Fruit fly (Drosophila melanogaster): Measurements from ENCODE around the gene mdu.

The mdu gene

dm6 chrX:12480282-12480681 lies 16.7 kb upstream of the mdu start:
- TF ChIP-seq toe (GFP tag; optimal IDR thresholded peaks at IDR 0.05) (no peak), kay (GFP tag; ENCODE audit: borderline replicate concordance) (no peak), pad (GFP tag; optimal IDR thresholded peaks at IDR 0.05) (no peak), Hr96 (GFP tag; optimal IDR thresholded peaks at IDR 0.05) (no peak), CG1620 (GFP tag; optimal IDR thresholded peaks at IDR 0.05) (no peak), bab1 (GFP tag; optimal IDR thresholded peaks at IDR 0.05) (no peak), Mnt (GFP tag; optimal IDR thresholded peaks at IDR 0.05) (no peak), CG5204 (GFP tag; optimal IDR thresholded peaks at IDR 0.05) (no peak), Clk (GFP tag; optimal IDR thresholded peaks at IDR 0.05) (no peak), Crg-1 (GFP tag; optimal IDR thresholded peaks at IDR 0.05) (no peak), CG12768 (GFP tag; optimal IDR thresholded peaks at IDR 0.05) (no peak), cnc (optimal IDR thresholded peaks at IDR 0.05) (no peak), CG7045 (GFP tag; optimal IDR thresholded peaks at IDR 0.05) (no peak)

- TF ChIP-seq toe (GFP tag; optimal IDR thresholded peaks at IDR 0.05) = no peak
- no peak for TF ChIP-seq Hr96 (GFP tag; optimal IDR thresholded peaks at IDR 0.05)
- TF ChIP-seq cnc (optimal IDR thresholded peaks at IDR 0.05) = no peak
- TF ChIP-seq CG5204 (GFP tag; optimal IDR thresholded peaks at IDR 0.05) = no peak
- no peak for TF ChIP-seq kay (GFP tag; ENCODE audit: borderline replicate concordance)
- no peak for TF ChIP-seq CG11617 (GFP tag; optimal IDR thresholded peaks at IDR 0.05)
- TF ChIP-seq CG12768 (GFP tag; optimal IDR thresholded peaks at IDR 0.05) = no peak
- TF ChIP-seq CG33017 (tag; optimal IDR thresholded peaks at IDR 0.05) = no peak
- no peak for TF ChIP-seq CG1620 (GFP tag; optimal IDR thresholded peaks at IDR 0.05)
- no peak for TF ChIP-seq Crg-1 (GFP tag; optimal IDR thresholded peaks at IDR 0.05)
- TF ChIP-seq ovo (GFP tag; optimal IDR thresholded peaks at IDR 0.05) = no peak
These were observed 10.5 kb upstream of the mdu start, which contains the start of gene Cpr11A for dm6 chrX:12486294-12487020. Gene Cpr11A, plus strand, starts transcription at chrX:12486970.

- TF ChIP-seq Hr96 (GFP tag; optimal IDR thresholded peaks at IDR 0.05) (no peak), cnc (optimal IDR thresholded peaks at IDR 0.05) (no peak), bab1 (GFP tag; optimal IDR thresholded peaks at IDR 0.05) (no peak), ovo (GFP tag; optimal IDR thresholded peaks at IDR 0.05) (no peak), kay (GFP tag; ENCODE audit: borderline replicate concordance) (no peak), cic (GFP tag; optimal IDR thresholded peaks at IDR 0.05) (no peak), toe (GFP tag; optimal IDR thresholded peaks at IDR 0.05) (no peak), CG33017 (tag; optimal IDR thresholded peaks at IDR 0.05) (no peak), CG14711 (tag; optimal IDR thresholded peaks at IDR 0.05) (no peak), CG7045 (GFP tag; optimal IDR thresholded peaks at IDR 0.05) (no peak), CG11617 (GFP tag; optimal IDR thresholded peaks at IDR 0.05) (no peak), CG7101 (tag; optimal IDR thresholded peaks at IDR 0.05) (no peak)
These were observed 9.5 kb upstream of the mdu start for dm6 chrX:12487485-12487884.

dm6 chrX:12489991-12490390 lies 7.0 kb upstream of the mdu start, which contains the start of gene Lsp1alpha:
Gene Lsp1alpha, plus strand, starts transcription at chrX:12490291.
- no peak for TF ChIP-seq CG11617 (GFP tag; optimal IDR thresholded peaks at IDR 0.05)

- TF ChIP-seq CG14711 (tag; optimal IDR thresholded peaks at IDR 0.05) (peak; percentile 66), Clk (GFP tag; optimal IDR thresholded peaks at IDR 0.05) (no peak)
These were observed 491 bp upstream of the mdu start, which contains the start of gene Mks1 for dm6 chrX:12496497-12496896. Gene Mks1, minus strand, starts transcription at chrX:12496597.

dm6 chrX:12498101-12498500 lies 1.1 kb downstream of the mdu start:
- TF ChIP-seq CG5204 (GFP tag; optimal IDR thresholded peaks at IDR 0.05) = no peak
- no peak for TF ChIP-seq tj (GFP tag; optimal IDR thresholded peaks at IDR 0.05)
- TF ChIP-seq CG1620 (GFP tag; optimal IDR thresholded peaks at IDR 0.05) = no peak

- TF ChIP-seq kay (GFP tag; ENCODE audit: borderline replicate concordance) (no peak), CG12768 (GFP tag; optimal IDR thresholded peaks at IDR 0.05) (no peak), toe (GFP tag; optimal IDR thresholded peaks at IDR 0.05) (no peak), CG1620 (GFP tag; optimal IDR thresholded peaks at IDR 0.05) (no peak), Mnt (GFP tag; optimal IDR thresholded peaks at IDR 0.05) (no peak), Clk (GFP tag; optimal IDR thresholded peaks at IDR 0.05) (no peak), pad (GFP tag; optimal IDR thresholded peaks at IDR 0.05) (no peak)
These were observed 10.6 kb downstream of the mdu start for dm6 chrX:12507589-12507988.

Data from whole organism, adult.